Fruit fly (Drosophila melanogaster): Measurements from ENCODE around the gene CG14711.

CG14711 gene

dm6 chr3R:11661712-11662111 is 38.6 kb downstream of the CG14711 start (continued):
- TF ChIP-seq BEAF-32 (GFP tag; optimal IDR thresholded peaks at IDR 0.05) (no peak), CG30431 (GFP tag; optimal IDR thresholded peaks at IDR 0.05) (no peak), CG4424 (GFP tag; optimal IDR thresholded peaks at IDR 0.05) (no peak), dpn (GFP tag; optimal IDR thresholded peaks at IDR 0.05) (peak in 1 of 2 experiments; percentile 19), stwl (tag; optimal IDR thresholded peaks at IDR 0.05) (no peak), ash1 (GFP tag; optimal IDR thresholded peaks at IDR 0.05) (no peak), ase (GFP tag; IDR thresholded peaks at IDR 0.05) (peak; percentile 48; the same call in 1 of the 3 replicates), CG18764 (GFP tag; optimal IDR thresholded peaks at IDR 0.05) (no peak), twi (tag; optimal IDR thresholded peaks at IDR 0.05) (no peak), CG31388 (GFP tag; optimal IDR thresholded peaks at IDR 0.05) (no peak), CG11696 (GFP tag; IDR thresholded peaks at IDR 0.05) (no peak), sna (GFP tag; IDR thresholded peaks at IDR 0.05; ENCODE audit: partially characterized antibody) (no peak), Rfx (GFP tag; IDR thresholded peaks at IDR 0.05) (peak; percentile 54), Oli (tag; optimal IDR thresholded peaks at IDR 0.05) (peak; percentile 71), CG10267 (tag; optimal IDR thresholded peaks at IDR 0.05) (peak; percentile 21), CG10274 (GFP tag; optimal IDR thresholded peaks at IDR 0.05) (no peak), CG8281 (tag; optimal IDR thresholded peaks at IDR 0.05) (no peak), CG14860 (GFP tag; IDR thresholded peaks at IDR 0.05; ENCODE audit: partially characterized antibody) (no peak), CG7786 (GFP tag; optimal IDR thresholded peaks at IDR 0.05) (no peak), CG3838 (GFP tag; optimal IDR thresholded peaks at IDR 0.05) (no peak), cwo (GFP tag; optimal IDR thresholded peaks at IDR 0.05) (peak; percentile 64), lov (optimal IDR thresholded peaks at IDR 0.05) (no peak), lov (GFP tag; IDR thresholded peaks at IDR 0.05) (no peak)

DNA sequence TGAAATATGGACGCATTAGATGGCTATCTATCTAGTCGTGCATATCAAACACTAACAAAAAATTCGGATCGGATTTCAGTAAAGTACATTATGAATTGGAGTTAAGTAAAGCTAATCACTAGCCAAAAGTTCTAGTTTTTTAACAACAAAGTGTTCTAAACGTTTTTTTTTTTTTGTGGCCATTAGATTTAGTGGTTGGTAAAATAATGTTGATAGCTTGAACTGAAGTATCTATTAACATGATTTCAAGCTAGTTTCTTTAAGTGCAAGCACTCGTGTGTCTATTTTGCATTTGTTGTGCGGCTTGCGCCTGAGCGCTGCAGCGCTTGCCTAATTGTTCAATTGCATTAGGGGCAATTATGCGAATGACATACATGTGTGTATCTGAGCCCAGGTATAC is 39.5 kb downstream of the CG14711 start:
- 0 out of 3 replicates have a peak, but pooled peaks have one; percentile 37 for TF ChIP-seq CG17361 (GFP tag; IDR thresholded peaks at IDR 0.05)
- no peak for TF ChIP-seq CG8388 (GFP tag; optimal IDR thresholded peaks at IDR 0.05)
- TF ChIP-seq gem (tag; optimal IDR thresholded peaks at IDR 0.05), result peak; percentile 41
- TF ChIP-seq pan (optimal IDR thresholded peaks at IDR 0.05), result no peak
- peak in 1 of 2 experiments; percentile 14 for TF ChIP-seq pan (GFP tag; optimal IDR thresholded peaks at IDR 0.05 in 1 of 2, IDR thresholded peaks at IDR 0.05 in 1 of 2)
- peak; percentile 27 for TF ChIP-seq Sox102F (GFP tag; optimal IDR thresholded peaks at IDR 0.05)
- peak; percentile 6 for TF ChIP-seq CG7839 (tag; optimal IDR thresholded peaks at IDR 0.05)
- TF ChIP-seq chif (GFP tag; optimal IDR thresholded peaks at IDR 0.05), result peak in 1 of 2 experiments; percentile 4
- no peak for TF ChIP-seq CG4282 (GFP tag; optimal IDR thresholded peaks at IDR 0.05)
- peak; percentile 4 for TF ChIP-seq CG10979 (tag; optimal IDR thresholded peaks at IDR 0.05)
- TF ChIP-seq HHEX (GFP tag; optimal IDR thresholded peaks at IDR 0.05), result no peak
- 0 out of 3 replicates have a peak, but pooled peaks have one; percentile 30 for TF ChIP-seq dysf (GFP tag; IDR thresholded peaks at IDR 0.05)
- TF ChIP-seq nom (GFP tag; optimal IDR thresholded peaks at IDR 0.05), result no peak
- TF ChIP-seq grn (GFP tag; optimal IDR thresholded peaks at IDR 0.05), result peak; percentile 4
- TF ChIP-seq fd3F (GFP tag; optimal IDR thresholded peaks at IDR 0.05), result no peak
- TF ChIP-seq CG15269 (tag; optimal IDR thresholded peaks at IDR 0.05), result peak; percentile 15
- peak; percentile 7 for TF ChIP-seq az2 (GFP tag; optimal IDR thresholded peaks at IDR 0.05)
- peak; percentile 2 for TF ChIP-seq PHDP (tag; optimal IDR thresholded peaks at IDR 0.05)
- TF ChIP-seq ewg (GFP tag; optimal IDR thresholded peaks at IDR 0.05), result no peak
- TF ChIP-seq bsh (GFP tag; optimal IDR thresholded peaks at IDR 0.05), result peak in 1 of 2 experiments; percentile 9
- TF ChIP-seq CG2678 (tag; optimal IDR thresholded peaks at IDR 0.05), result peak; percentile 9
- TF ChIP-seq Hr51 (GFP tag; optimal IDR thresholded peaks at IDR 0.05), result peak in 1 of 2 experiments; percentile 31
- no peak for TF ChIP-seq Atf-2 (GFP tag; optimal IDR thresholded peaks at IDR 0.05)
- no peak for TF ChIP-seq Sin3A (optimal IDR thresholded peaks at IDR 0.05)
- TF ChIP-seq CG17359 (tag; optimal IDR thresholded peaks at IDR 0.05), result peak; percentile 34
- no peak for TF ChIP-seq inv (GFP tag; IDR thresholded peaks at IDR 0.05; ENCODE audit: partially characterized antibody)
- TF ChIP-seq CG34224 (GFP tag; IDR thresholded peaks at IDR 0.05; ENCODE audit: partially characterized antibody), result no peak

Measured in whole organism, embryonic.